Worm (Caenorhabditis elegans): ENCODE data around the gene K07H8.2.

The K07H8.2 gene

ce11 chrIV:8302648-8303161 lies 11.4 kb downstream of the K07H8.2 start:
- TF ChIP-seq ref-1 (GFP tag; conservative IDR thresholded peaks at IDR 0.05) (no peak), klf-2 (GFP tag; conservative IDR thresholded peaks at IDR 0.05) (no peak), T22C8.4 (GFP tag; IDR thresholded peaks at IDR 0.05) (no peak), cog-1 (tag; optimal IDR thresholded peaks at IDR 0.05) (no peak), med-1 (GFP tag; optimal IDR thresholded peaks at IDR 0.05; ENCODE audit: insufficient read depth) (no peak), ztf-29 (GFP tag; IDR thresholded peaks at IDR 0.05) (no peak)

- TF ChIP-seq ztf-29 (GFP tag; IDR thresholded peaks at IDR 0.05): no peak
Measured at ce11 chrIV:8303668-8304067, 12.3 kb downstream of the K07H8.2 start, which contains the start of gene vha-5. Gene vha-5, plus strand, starts transcription at chrIV:8303968.

- TF ChIP-seq flt-1 (GFP tag; IDR thresholded peaks at IDR 0.05) (no peak), klf-2 (GFP tag; conservative IDR thresholded peaks at IDR 0.05) (no peak), T22C8.4 (GFP tag; IDR thresholded peaks at IDR 0.05) (no peak), ref-1 (GFP tag; conservative IDR thresholded peaks at IDR 0.05) (no peak), cog-1 (tag; optimal IDR thresholded peaks at IDR 0.05) (no peak), tab-1 (GFP tag; IDR thresholded peaks at IDR 0.05) (no peak), med-1 (GFP tag; optimal IDR thresholded peaks at IDR 0.05; ENCODE audit: insufficient read depth) (no peak), ztf-29 (GFP tag; IDR thresholded peaks at IDR 0.05) (no peak), ztf-23 (GFP tag; IDR thresholded peaks at IDR 0.05) (no peak)
Measured at ce11 chrIV:8307408-8307807, 16.1 kb downstream of the K07H8.2 start.

- TF ChIP-seq ref-1 (GFP tag; conservative IDR thresholded peaks at IDR 0.05) (no peak), cog-1 (tag; optimal IDR thresholded peaks at IDR 0.05) (no peak), T22C8.4 (GFP tag; IDR thresholded peaks at IDR 0.05) (no peak), ztf-29 (GFP tag; IDR thresholded peaks at IDR 0.05) (no peak), klf-2 (GFP tag; conservative IDR thresholded peaks at IDR 0.05) (no peak), med-1 (GFP tag; optimal IDR thresholded peaks at IDR 0.05; ENCODE audit: insufficient read depth) (no peak), ztf-23 (GFP tag; IDR thresholded peaks at IDR 0.05) (no peak), flt-1 (GFP tag; IDR thresholded peaks at IDR 0.05) (no peak), tab-1 (GFP tag; IDR thresholded peaks at IDR 0.05) (no peak)
Measured at ce11 chrIV:8312105-8312504, 20.8 kb downstream of the K07H8.2 start.

ce11 chrIV:8312846-8313245 lies 21.5 kb downstream of the K07H8.2 start, which contains the start of gene F35H10.10:
Gene F35H10.10, minus strand, starts transcription at chrIV:8312946.
- TF ChIP-seq ref-1 (GFP tag; conservative IDR thresholded peaks at IDR 0.05) (no peak), klf-2 (GFP tag; conservative IDR thresholded peaks at IDR 0.05) (no peak), flt-1 (GFP tag; IDR thresholded peaks at IDR 0.05) (no peak), ztf-23 (GFP tag; IDR thresholded peaks at IDR 0.05) (no peak)

- TF ChIP-seq med-1 (GFP tag; optimal IDR thresholded peaks at IDR 0.05; ENCODE audit: insufficient read depth) (no peak), cog-1 (tag; optimal IDR thresholded peaks at IDR 0.05) (no peak), T22C8.4 (GFP tag; IDR thresholded peaks at IDR 0.05) (no peak), klf-2 (GFP tag; conservative IDR thresholded peaks at IDR 0.05) (no peak), ztf-23 (GFP tag; IDR thresholded peaks at IDR 0.05) (no peak), flt-1 (GFP tag; IDR thresholded peaks at IDR 0.05) (no peak), ztf-29 (GFP tag; IDR thresholded peaks at IDR 0.05) (no peak), tab-1 (GFP tag; IDR thresholded peaks at IDR 0.05) (no peak), ref-1 (GFP tag; conservative IDR thresholded peaks at IDR 0.05) (no peak)
Measured at ce11 chrIV:8317800-8318199, 26.5 kb downstream of the K07H8.2 start.

- TF ChIP-seq flt-1 (GFP tag; IDR thresholded peaks at IDR 0.05) (no peak), tab-1 (GFP tag; IDR thresholded peaks at IDR 0.05) (no peak), T22C8.4 (GFP tag; IDR thresholded peaks at IDR 0.05) (no peak), ref-1 (GFP tag; conservative IDR thresholded peaks at IDR 0.05) (no peak), ztf-23 (GFP tag; IDR thresholded peaks at IDR 0.05) (no peak)
Measured at ce11 chrIV:8318799-8319198, 27.5 kb downstream of the K07H8.2 start.

- TF ChIP-seq cog-1 (tag; optimal IDR thresholded peaks at IDR 0.05): no peak
Measured at ce11 chrIV:8325667-8326066, 34.3 kb downstream of the K07H8.2 start, which contains the start of gene F35H10.3. Gene F35H10.3, plus strand, starts transcription at chrIV:8325967.

- TF ChIP-seq ref-1 (GFP tag; conservative IDR thresholded peaks at IDR 0.05): no peak
- TF ChIP-seq tab-1 (GFP tag; IDR thresholded peaks at IDR 0.05): no peak
- no peak for TF ChIP-seq T22C8.4 (GFP tag; IDR thresholded peaks at IDR 0.05)
- TF ChIP-seq med-1 (GFP tag; optimal IDR thresholded peaks at IDR 0.05; ENCODE audit: insufficient read depth): no peak
- TF ChIP-seq cog-1 (tag; optimal IDR thresholded peaks at IDR 0.05): no peak
- TF ChIP-seq ztf-29 (GFP tag; IDR thresholded peaks at IDR 0.05): no peak
- TF ChIP-seq klf-2 (GFP tag; conservative IDR thresholded peaks at IDR 0.05): no peak
- no peak for TF ChIP-seq flt-1 (GFP tag; IDR thresholded peaks at IDR 0.05)
- TF ChIP-seq ztf-23 (GFP tag; IDR thresholded peaks at IDR 0.05): no peak
Measured at ce11 chrIV:8328913-8329312, 37.6 kb downstream of the K07H8.2 start, which contains the start of gene F35H10.2. Gene F35H10.2, plus strand, starts transcription at chrIV:8329213.

ce11 chrIV:8332526-8332925 lies 41.2 kb downstream of the K07H8.2 start, which contains the start of gene lys-10:
Gene lys-10, plus strand, starts transcription at chrIV:8332826.
- TF ChIP-seq klf-2 (GFP tag; conservative IDR thresholded peaks at IDR 0.05) (no peak), tab-1 (GFP tag; IDR thresholded peaks at IDR 0.05) (no peak), ztf-23 (GFP tag; IDR thresholded peaks at IDR 0.05) (no peak)

- no peak for TF ChIP-seq T22C8.4 (GFP tag; IDR thresholded peaks at IDR 0.05)
- TF ChIP-seq ref-1 (GFP tag; conservative IDR thresholded peaks at IDR 0.05): no peak
- TF ChIP-seq med-1 (GFP tag; optimal IDR thresholded peaks at IDR 0.05; ENCODE audit: insufficient read depth): no peak
Measured at ce11 chrIV:8333034-8333433, 41.7 kb downstream of the K07H8.2 start.

Measured in whole organism, midembryonic.